Worm (Caenorhabditis elegans) whole organism, midembryonic: ENCODE measurements around the gene C18G1.1.
"Not testable (repeated sequence)": the region's sequence is repeated elsewhere in the genome, so short reads cannot be mapped to it uniquely, and the experiment has no call there.

ENCODE experiments used
- T22C8.4 ChIP-seq: fragments of 200-800 bp; sonication (Bioruptor generic); IDR thresholded peaks from 2 replicates; pipeline ENCODE4 v1.3.6; 2022; ENCODE audit warnings: missing genetic modification characterization, missing compliant biosample characterization
- cog-1 ChIP-seq: sonication (generic microtip); optimal IDR thresholded peaks from 2 replicates; lab custom pipeline; 2016; ENCODE audit warnings: missing genetic modification characterization, missing compliant biosample characterization
- flt-1 ChIP-seq: fragments of 200-800 bp; sonication (Bioruptor generic); IDR thresholded peaks from 2 replicates; pipeline ENCODE4 v1.3.6; 2022; ENCODE audit warnings: missing genetic modification characterization, missing compliant biosample characterization
- klf-2 ChIP-seq: fragments of 200-800 bp; sonication (Bioruptor generic); conservative IDR thresholded peaks from 2 replicates; pipeline ENCODE4 v1.3.6; 2022; ENCODE audit warnings: missing genetic modification reagents, missing genetic modification characterization, missing compliant biosample characterization
- med-1 ChIP-seq: sonication (generic microtip); optimal IDR thresholded peaks from 2 replicates; lab custom pipeline; 2017; ENCODE audit warnings: missing genetic modification characterization, mild to moderate bottlenecking, missing compliant biosample characterization, antibody characterized with exemption, missing genetic modification reagents; ENCODE audit not compliant: insufficient read depth
- ref-1 ChIP-seq: fragments of 200-800 bp; sonication (Bioruptor generic); conservative IDR thresholded peaks from 2 replicates; pipeline ENCODE4 v1.3.6; 2022; ENCODE audit warnings: missing genetic modification reagents, missing genetic modification characterization, missing compliant biosample characterization
- tab-1 ChIP-seq: fragments of 200-800 bp; sonication (Bioruptor generic); IDR thresholded peaks from 2 replicates; pipeline ENCODE4 v1.3.6; 2022; ENCODE audit warnings: missing genetic modification characterization, missing compliant biosample characterization
- ztf-23 ChIP-seq: fragments of 200-800 bp; sonication (Bioruptor generic); IDR thresholded peaks from 2 replicates; pipeline ENCODE4 v1.3.6; 2022; ENCODE audit warnings: missing genetic modification reagents, missing genetic modification characterization, missing compliant biosample characterization
- ztf-29 ChIP-seq: fragments of 200-800 bp; sonication (Bioruptor generic); IDR thresholded peaks from 2 replicates; pipeline ENCODE4 v1.3.6; 2022; ENCODE audit warnings: missing genetic modification reagents, missing genetic modification characterization, missing compliant biosample characterization

The C18G1.1 gene

DNA sequence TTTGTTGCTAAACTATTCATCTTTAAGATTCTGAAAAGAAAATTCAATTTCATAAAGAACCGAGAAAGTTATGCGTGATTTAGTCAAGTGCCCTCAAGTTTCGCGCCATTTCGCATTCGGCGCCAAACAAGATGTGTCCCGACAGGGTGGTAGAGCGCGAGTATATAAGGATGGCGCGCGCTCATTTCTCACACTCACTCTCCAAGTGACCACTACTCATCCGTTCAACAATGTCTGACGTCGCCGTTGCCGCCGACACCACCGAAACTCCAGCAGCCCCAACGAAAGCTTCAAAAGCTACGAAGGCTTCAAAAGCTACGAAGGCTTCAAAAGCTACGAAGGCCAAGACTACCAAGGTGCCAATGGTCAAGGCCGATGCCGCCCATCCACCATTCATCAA, 23.6 kb upstream of the C18G1.1 start, which contains the start of gene hil-4:
TSS of gene hil-4 (plus strand) at position 191 of the 400 bp plus-strand sequence.
- TF ChIP-seq klf-2 (GFP tag; lab: Robert Waterston, UW), result no peak
- TF ChIP-seq T22C8.4 (GFP tag; lab: Robert Waterston, UW), result no peak
- TF ChIP-seq cog-1, result no peak
- no peak for TF ChIP-seq med-1 (GFP tag; lab: Kevin White, UChicago)
- no peak for TF ChIP-seq ref-1 (GFP tag; lab: Robert Waterston, UW)
- TF ChIP-seq ztf-23 (GFP tag; lab: Robert Waterston, UW), result no peak
- TF ChIP-seq ztf-29, result no peak
- no peak for TF ChIP-seq flt-1 (GFP tag; lab: Robert Waterston, UW)
- TF ChIP-seq tab-1 (GFP tag; lab: Robert Waterston, UW), result no peak

DNA sequence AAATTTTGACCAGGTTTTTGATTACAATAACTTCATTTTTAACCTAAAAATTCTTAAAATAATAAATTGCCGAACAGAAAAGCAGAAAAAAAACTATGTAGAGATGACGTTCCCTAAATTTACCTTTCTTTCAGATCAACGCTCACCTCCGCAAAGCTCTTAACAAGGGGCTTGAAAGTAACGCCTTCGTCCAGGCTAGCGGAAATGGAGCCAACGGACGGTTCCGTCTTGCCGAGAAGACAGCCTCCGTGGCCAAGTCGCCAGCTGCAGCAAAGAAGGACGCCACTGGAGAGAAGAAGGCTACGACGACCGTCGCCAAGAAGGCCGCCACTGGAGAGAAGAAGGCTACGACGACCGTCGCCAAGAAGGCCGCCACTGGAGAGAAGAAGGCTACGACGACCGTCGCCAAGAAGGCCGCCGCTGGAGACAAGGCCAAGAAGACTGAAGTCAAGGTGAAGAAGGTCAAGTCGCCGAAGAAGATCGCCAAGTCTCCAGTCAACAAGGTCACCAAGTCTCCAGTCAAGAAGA, 23.0 kb upstream of the C18G1.1 start:
- no peak for TF ChIP-seq tab-1 (GFP tag; lab: Robert Waterston, UW)
- no peak for TF ChIP-seq T22C8.4 (GFP tag; lab: Robert Waterston, UW)
- no peak for TF ChIP-seq cog-1
- TF ChIP-seq klf-2 (GFP tag; lab: Robert Waterston, UW), result no peak
- TF ChIP-seq med-1 (GFP tag; lab: Kevin White, UChicago), result no peak

DNA sequence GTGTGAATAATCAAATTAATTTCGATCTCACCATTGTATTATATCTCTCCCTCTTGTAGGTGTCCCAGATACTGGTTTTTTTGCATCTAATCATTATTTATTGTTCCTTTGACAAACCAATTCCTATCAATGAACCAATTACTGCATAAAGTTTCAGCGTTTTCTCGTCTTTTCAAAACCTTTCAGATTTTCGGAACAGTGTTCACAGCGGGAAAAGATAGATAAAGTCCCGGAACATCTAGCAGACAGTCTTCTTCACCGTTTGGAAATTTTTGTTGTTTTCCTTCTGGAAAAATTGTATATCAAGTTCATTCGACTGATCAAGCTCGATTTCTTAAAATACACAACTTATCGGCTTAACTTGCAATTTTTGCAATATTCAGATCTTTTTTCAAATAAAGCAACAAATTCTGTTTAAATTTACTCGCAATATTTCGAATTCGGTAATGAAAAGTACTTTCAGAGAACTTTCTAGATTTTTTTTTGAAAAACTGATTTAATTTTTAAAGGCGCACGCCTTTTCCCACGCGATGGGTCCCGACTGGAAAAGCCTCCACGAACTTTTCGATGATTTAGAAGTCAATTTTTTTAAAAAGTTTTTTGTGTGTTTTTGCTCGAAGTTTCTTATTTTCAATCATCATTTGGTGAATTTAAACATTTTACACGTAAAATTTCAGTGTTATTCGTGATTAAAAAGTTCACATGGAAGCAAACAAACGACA, 22.3 kb upstream of the C18G1.1 start, which contains the start of gene pgl-3:
TSS of gene pgl-3 (plus strand) at position 672 of the 722 bp plus-strand sequence.
- TF ChIP-seq flt-1 (GFP tag; lab: Robert Waterston, UW) (no peak), med-1 (GFP tag; lab: Kevin White, UChicago) (no peak), ref-1 (GFP tag; lab: Robert Waterston, UW) (no peak), klf-2 (GFP tag; lab: Robert Waterston, UW) (no peak), ztf-23 (GFP tag; lab: Robert Waterston, UW) (no peak), cog-1 (no peak)

DNA sequence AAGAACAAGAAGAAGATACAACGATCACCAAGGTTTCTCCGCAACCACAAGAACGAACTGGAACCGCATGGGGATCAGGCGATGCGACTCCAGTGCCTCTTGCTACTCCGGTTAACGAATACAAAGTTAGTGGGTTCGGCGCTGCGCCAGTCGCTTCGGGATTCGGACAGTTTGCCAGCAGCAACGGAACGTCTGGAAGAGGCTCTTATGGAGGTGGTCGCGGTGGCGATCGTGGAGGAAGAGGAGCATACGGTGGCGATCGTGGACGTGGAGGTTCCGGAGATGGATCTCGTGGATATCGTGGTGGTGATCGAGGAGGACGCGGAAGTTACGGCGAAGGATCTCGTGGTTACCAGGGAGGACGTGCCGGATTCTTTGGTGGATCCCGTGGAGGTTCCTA, 19.7 kb upstream of the C18G1.1 start:
- TF ChIP-seq flt-1 (GFP tag; lab: Robert Waterston, UW) (no peak), tab-1 (GFP tag; lab: Robert Waterston, UW) (no peak), klf-2 (GFP tag; lab: Robert Waterston, UW) (no peak), ref-1 (GFP tag; lab: Robert Waterston, UW) (no peak), ztf-23 (GFP tag; lab: Robert Waterston, UW) (no peak), med-1 (GFP tag; lab: Kevin White, UChicago) (no peak), T22C8.4 (GFP tag; lab: Robert Waterston, UW) (no peak), cog-1 (no peak), ztf-29 (no peak)

DNA sequence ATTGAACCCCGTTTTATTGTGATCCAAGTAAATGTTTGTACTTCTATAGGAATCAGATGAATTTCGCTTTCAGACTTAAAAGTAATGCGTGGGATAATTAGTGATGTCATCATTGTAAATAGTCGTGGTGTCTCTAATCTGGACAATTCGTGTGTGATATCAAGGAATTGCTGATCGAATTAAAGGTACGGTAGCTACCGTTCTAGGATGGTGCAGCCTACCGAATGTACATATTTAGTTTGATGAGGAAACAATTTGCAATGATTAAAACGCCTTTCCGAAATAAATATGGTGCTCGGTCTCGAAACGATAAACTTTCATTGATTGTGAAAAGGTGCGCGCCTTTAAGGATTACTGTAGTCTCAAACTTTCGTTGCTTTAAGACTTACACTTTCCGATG, 19.2 kb upstream of the C18G1.1 start:
- TF ChIP-seq ztf-29, result no peak
- no peak for TF ChIP-seq med-1 (GFP tag; lab: Kevin White, UChicago)
- no peak for TF ChIP-seq klf-2 (GFP tag; lab: Robert Waterston, UW)
- TF ChIP-seq ztf-23 (GFP tag; lab: Robert Waterston, UW), result no peak

DNA sequence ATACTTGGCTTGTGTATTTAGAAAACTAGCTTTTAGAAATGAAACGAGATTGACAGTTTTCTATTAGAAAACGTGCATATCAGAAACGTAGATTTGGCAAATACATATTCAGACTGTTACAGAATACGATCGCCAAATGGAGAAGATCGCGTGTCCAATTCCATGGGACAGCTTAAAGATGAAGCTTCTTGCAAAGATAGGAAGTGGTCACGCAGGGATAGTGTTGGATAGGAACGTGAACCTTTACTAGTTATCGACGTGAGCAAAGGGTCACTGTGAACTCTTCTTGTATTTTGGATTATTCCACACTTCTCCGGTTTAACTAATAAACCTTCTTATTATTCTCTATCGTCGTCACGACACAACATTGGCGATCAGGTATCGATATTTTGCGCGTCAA, 17.1 kb upstream of the C18G1.1 start, which contains the start of gene bgnt-1.4:
TSS of gene bgnt-1.4 (plus strand) at position 301 of the 400 bp plus-strand sequence.
- TF ChIP-seq ztf-23 (GFP tag; lab: Robert Waterston, UW); ztf-29; klf-2 (GFP tag; lab: Robert Waterston, UW): not testable (repeated sequence)

DNA sequence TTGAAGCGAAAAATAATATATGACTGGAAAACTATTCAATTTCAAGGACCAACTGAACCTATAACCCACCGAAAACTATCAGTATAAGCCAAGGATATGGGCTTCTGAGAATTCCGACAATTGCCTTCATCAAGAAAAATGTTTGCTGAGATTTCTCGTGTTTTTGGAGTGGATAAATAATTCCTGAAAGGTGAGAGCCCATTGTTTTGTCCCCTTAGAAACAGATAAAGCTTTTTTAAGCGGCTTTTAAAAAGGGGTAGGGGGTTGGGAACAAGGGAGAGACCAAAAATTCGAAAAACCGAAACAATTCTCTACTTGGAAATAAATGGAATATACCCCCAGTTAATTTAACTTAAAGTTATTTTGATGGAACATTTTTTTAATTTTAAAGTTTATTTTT, 11.3 kb upstream of the C18G1.1 start, which contains the start of gene C18G1.8:
TSS of gene C18G1.8 (minus strand) at position 101 of the 400 bp plus-strand sequence.
- TF ChIP-seq ztf-23 (GFP tag; lab: Robert Waterston, UW) (no peak), tab-1 (GFP tag; lab: Robert Waterston, UW) (no peak), cog-1 (no peak), flt-1 (GFP tag; lab: Robert Waterston, UW) (no peak), ref-1 (GFP tag; lab: Robert Waterston, UW) (no peak), med-1 (GFP tag; lab: Kevin White, UChicago) (no peak), ztf-29 (no peak), klf-2 (GFP tag; lab: Robert Waterston, UW) (no peak), T22C8.4 (GFP tag; lab: Robert Waterston, UW) (no peak)

DNA sequence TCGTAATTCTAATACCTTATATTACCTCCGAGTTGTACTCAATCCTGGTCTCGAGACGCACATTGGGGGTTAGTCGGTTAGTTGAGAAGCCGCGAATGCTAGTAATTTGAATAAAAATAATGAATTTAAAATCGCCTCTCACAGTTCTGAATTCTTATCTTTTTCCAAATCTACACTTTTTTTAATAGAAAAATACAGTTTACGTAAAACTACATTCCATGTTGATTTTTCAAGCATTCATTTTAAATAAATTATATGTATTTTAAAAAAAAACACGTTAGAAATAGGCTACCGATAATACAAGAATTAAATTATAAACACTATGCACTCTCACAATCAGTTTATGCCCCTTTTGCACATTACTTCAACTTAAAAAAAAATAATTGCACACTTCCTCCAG, 8.1 kb upstream of the C18G1.1 start, which contains the start of gene C18G1.9:
TSS of gene C18G1.9 (minus strand) at position 101 of the 400 bp plus-strand sequence.
- TF ChIP-seq ztf-29, result no peak
- no peak for TF ChIP-seq ztf-23 (GFP tag; lab: Robert Waterston, UW)
- TF ChIP-seq cog-1, result no peak
- TF ChIP-seq klf-2 (GFP tag; lab: Robert Waterston, UW), result no peak
- no peak for TF ChIP-seq ref-1 (GFP tag; lab: Robert Waterston, UW)
- TF ChIP-seq T22C8.4 (GFP tag; lab: Robert Waterston, UW), result no peak
- TF ChIP-seq tab-1 (GFP tag; lab: Robert Waterston, UW), result no peak
- no peak for TF ChIP-seq flt-1 (GFP tag; lab: Robert Waterston, UW)
- TF ChIP-seq med-1 (GFP tag; lab: Kevin White, UChicago), result no peak

DNA sequence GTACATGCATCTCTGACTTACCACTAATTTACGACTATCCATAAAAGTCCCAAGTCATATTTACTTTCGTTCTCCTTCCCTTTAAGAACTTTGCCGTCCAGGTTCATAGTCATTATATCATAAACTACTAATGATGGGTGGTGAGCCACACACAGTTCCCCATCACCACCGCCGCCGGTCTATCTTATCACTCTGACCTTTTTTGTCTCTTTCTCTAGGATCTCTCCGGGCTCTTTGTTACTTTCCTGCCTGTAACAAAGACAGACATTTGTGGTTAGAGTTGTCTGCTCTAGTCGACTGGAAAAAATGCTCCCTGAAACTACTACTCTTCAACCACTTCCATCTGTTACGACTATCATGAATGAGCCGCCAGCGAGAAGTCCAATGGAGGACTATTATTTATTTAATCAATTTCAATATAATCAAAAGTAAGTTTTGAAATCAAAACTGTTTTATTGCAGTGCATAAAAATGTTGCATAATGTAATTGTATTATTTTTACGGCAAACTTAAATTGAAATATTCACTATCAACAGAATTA, 7.3 kb upstream of the C18G1.1 start, which contains the start of gene elt-7:
TSS of gene elt-7 (plus strand) at position 263 of the 540 bp plus-strand sequence.
- TF ChIP-seq flt-1 (GFP tag; lab: Robert Waterston, UW), result no peak
- no peak for TF ChIP-seq med-1 (GFP tag; lab: Kevin White, UChicago)
- TF ChIP-seq T22C8.4 (GFP tag; lab: Robert Waterston, UW), result no peak
- no peak for TF ChIP-seq klf-2 (GFP tag; lab: Robert Waterston, UW)
- no peak for TF ChIP-seq ztf-23 (GFP tag; lab: Robert Waterston, UW)
- TF ChIP-seq ref-1 (GFP tag; lab: Robert Waterston, UW), result no peak
- no peak for TF ChIP-seq ztf-29
- TF ChIP-seq tab-1 (GFP tag; lab: Robert Waterston, UW), result no peak
- TF ChIP-seq cog-1, result no peak
